Fruit fly (Drosophila melanogaster) whole organism, pupa: Measurements from ENCODE around the gene CG13609.

Source experiments
- CG15710 ChIP-seq: fragments of 200-800 bp; sonication (Bioruptor generic); optimal IDR thresholded peaks from 2 replicates; lab custom pipeline; 2018; ENCODE audit warnings: missing biosample characterization, mild to moderate bottlenecking, missing genetic modification characterization, moderate library complexity
- CG32121 ChIP-seq: fragments of 200-800 bp; sonication (Bioruptor generic); IDR thresholded peaks from 2 replicates; pipeline ENCODE4 v1.3.6; 2022; ENCODE audit warnings: missing biosample characterization, missing genetic modification characterization
- CG8159 ChIP-seq: fragments of 200-800 bp; sonication (Bioruptor generic); optimal IDR thresholded peaks from 3 replicates; lab custom pipeline; 2018; ENCODE audit warnings: missing biosample characterization, mild to moderate bottlenecking, missing genetic modification characterization, moderate library complexity
- CG8301 ChIP-seq: fragments of 200-800 bp; sonication (Bioruptor generic); optimal IDR thresholded peaks from 2 replicates; lab custom pipeline; 2018; ENCODE audit warnings: missing biosample characterization, mild to moderate bottlenecking, missing genetic modification characterization
- D1 ChIP-seq: fragments of 200-800 bp; sonication (Bioruptor generic); optimal IDR thresholded peaks from 2 replicates; lab custom pipeline; 2018; ENCODE audit warnings: missing biosample characterization, mild to moderate bottlenecking, missing genetic modification characterization, moderate library complexity
- EcR ChIP-seq: fragments of 200-800 bp; sonication (Bioruptor generic); optimal IDR thresholded peaks from 3 replicates; lab custom pipeline; 2019; ENCODE audit warnings: missing biosample characterization, missing genetic modification characterization, mild to moderate bottlenecking, moderate library complexity, missing genetic modification reagents
- Ets98B ChIP-seq: fragments of 200-800 bp; sonication (Bioruptor generic); IDR thresholded peaks from 2 replicates; pipeline ENCODE4 v1.3.6; 2022; ENCODE audit warnings: missing biosample characterization, missing genetic modification characterization
- Pif1A ChIP-seq: fragments of 200-800 bp; sonication (Bioruptor generic); optimal IDR thresholded peaks from 3 replicates; lab custom pipeline; 2016; ENCODE audit warnings: missing biosample characterization, missing genetic modification characterization
- Pif1B ChIP-seq: fragments of 200-800 bp; sonication (Bioruptor generic); optimal IDR thresholded peaks from 3 replicates; lab custom pipeline; 2016; ENCODE audit warnings: missing biosample characterization, missing genetic modification characterization
- Snoo ChIP-seq: fragments of 200-800 bp; sonication (Bioruptor generic); optimal IDR thresholded peaks from 3 replicates; lab custom pipeline; 2017; ENCODE audit warnings: missing biosample characterization, mild to moderate bottlenecking, missing genetic modification characterization, inconsistent platforms

DNA sequence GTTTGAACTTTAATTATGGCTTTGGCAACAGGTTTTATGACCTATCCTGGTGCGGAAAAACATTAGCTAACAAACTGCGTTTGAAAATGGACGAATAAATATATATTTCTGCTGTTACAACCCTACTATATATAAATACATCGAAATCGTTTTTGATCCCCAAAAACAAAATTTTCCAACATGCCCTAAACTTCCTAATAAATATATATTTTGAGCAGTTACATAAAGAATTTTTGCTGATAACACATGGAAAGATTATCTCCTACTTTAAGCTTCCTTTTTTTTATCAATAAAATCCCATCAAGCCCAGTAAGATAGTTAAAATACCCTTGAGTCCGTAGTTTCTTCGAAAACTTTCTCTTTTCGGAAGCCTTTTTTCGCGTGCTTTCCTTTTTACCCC is 7.7 kb upstream of the CG13609 start:
- no peak for TF ChIP-seq D1 (tag; lab: Kevin White, UChicago)
- no peak for TF ChIP-seq CG8159 (tag; lab: Kevin White, UChicago)
- TF ChIP-seq Ets98B: no peak
- no peak for TF ChIP-seq CG15710
- no peak for TF ChIP-seq Pif1A (GFP tag; lab: Kevin White, UChicago)
- TF ChIP-seq CG8301 (tag; lab: Kevin White, UChicago): peak; percentile 1
- TF ChIP-seq EcR (GFP tag; lab: Kevin White, UChicago): no peak
- TF ChIP-seq Pif1B (GFP tag; lab: Kevin White, UChicago): no peak
- TF ChIP-seq Snoo (tag; lab: Kevin White, UChicago): no peak
- no peak for TF ChIP-seq CG32121 (GFP tag; lab: Robert Waterston, UW)
